Worm (Caenorhabditis elegans): ENCODE results near the gene F53G2.12.

ce11 chrII:2504431-2504928 is 25.6 kb upstream of the F53G2.12 start, which contains the start of gene gbas-1:
- no peak for TF ChIP-seq him-1 (tag; optimal IDR thresholded peaks at IDR 0.05)
- TF ChIP-seq W03F9.2 (tag; optimal IDR thresholded peaks at IDR 0.05) = no peak
